Fruit fly (Drosophila melanogaster): ENCODE data around the gene CG33339.

CG33339 gene

DNA sequence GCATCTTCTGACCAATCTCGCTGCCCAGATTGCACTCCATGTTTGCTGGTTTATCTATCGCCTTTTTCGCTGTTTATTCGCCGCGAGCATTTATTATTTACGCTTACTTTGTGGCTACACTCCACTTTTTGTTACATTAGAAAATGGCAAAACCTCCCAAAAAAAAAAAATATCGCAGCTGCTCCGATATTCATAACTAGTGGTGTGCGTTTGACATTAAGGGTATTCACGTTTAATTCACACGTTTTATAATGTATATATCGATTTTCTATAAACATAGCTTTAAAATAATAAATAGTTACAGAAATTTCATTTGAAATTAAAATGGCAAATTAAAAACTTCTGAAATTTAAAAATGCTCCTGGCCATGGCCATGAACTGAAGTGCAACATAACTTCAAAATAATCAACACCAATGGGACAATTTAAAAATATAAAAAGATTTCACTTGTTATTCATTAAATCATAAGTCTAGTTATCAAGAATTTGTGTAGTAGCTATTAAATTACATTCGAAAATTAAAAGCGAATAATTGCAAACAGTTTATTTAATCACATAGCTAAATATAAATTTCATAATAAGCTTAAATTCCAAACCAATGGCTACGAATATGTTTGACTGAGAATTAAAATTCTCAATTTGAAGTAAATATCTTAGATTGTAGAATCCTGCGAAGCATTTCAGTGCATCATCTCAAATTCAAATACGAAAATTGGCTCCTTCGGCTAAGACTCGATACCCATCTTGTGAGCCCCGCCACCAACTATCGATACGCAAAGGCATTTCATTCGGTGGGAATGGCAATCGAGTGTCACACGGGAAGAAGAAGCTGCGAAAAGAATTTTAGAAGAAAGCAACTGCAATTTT, 43.2 kb upstream of the CG33339 start, which contains the start of the genes Nab2 and BRWD3 (continued):
- TF ChIP-seq bowl (GFP tag; IDR thresholded peaks at IDR 0.05), result no peak
- TF ChIP-seq CG8290 (GFP tag; optimal IDR thresholded peaks at IDR 0.05), result no peak
- no peak for TF ChIP-seq CG8290 (tag; optimal IDR thresholded peaks at IDR 0.05)
- TF ChIP-seq CG8924 (tag; optimal IDR thresholded peaks at IDR 0.05), result peak; percentile 42
- TF ChIP-seq corto (GFP tag; optimal IDR thresholded peaks at IDR 0.05), result no peak
- 0 out of 2 replicates have a peak, but pooled peaks have one; percentile 17 for TF ChIP-seq ssp (GFP tag; IDR thresholded peaks at IDR 0.05)
- no peak for TF ChIP-seq CG13624 (GFP tag; optimal IDR thresholded peaks at IDR 0.05)
- TF ChIP-seq croc (GFP tag; conservative IDR thresholded peaks at IDR 0.05), result no peak
- peak; percentile 19; the same call in 1 of the 3 replicates for TF ChIP-seq Dbx (GFP tag; IDR thresholded peaks at IDR 0.05)
- TF ChIP-seq H2.0 (GFP tag; IDR thresholded peaks at IDR 0.05), result 0 out of 2 replicates have a peak, but pooled peaks have one; percentile 10
- peak; percentile 3 for TF ChIP-seq Abd-B (GFP tag; optimal IDR thresholded peaks at IDR 0.05)
- no peak for TF ChIP-seq Atf3 (GFP tag; optimal IDR thresholded peaks at IDR 0.05)
- no peak for TF ChIP-seq tio (GFP tag; optimal IDR thresholded peaks at IDR 0.05)
- TF ChIP-seq CG7987 (GFP tag; optimal IDR thresholded peaks at IDR 0.05), result no peak
- TF ChIP-seq D19B (GFP tag; optimal IDR thresholded peaks at IDR 0.05), result no peak
- no peak for TF ChIP-seq CG7745 (tag; optimal IDR thresholded peaks at IDR 0.05)
- no peak for TF ChIP-seq Nf-YA (GFP tag; IDR thresholded peaks at IDR 0.05)
- no peak for TF ChIP-seq CG17568 (GFP tag; optimal IDR thresholded peaks at IDR 0.05)
- peak; percentile 45 for TF ChIP-seq CG18619 (GFP tag; optimal IDR thresholded peaks at IDR 0.05)
- no peak; the same call in 1 of the 2 replicates for TF ChIP-seq Adf1 (GFP tag; IDR thresholded peaks at IDR 0.05)
- TF ChIP-seq CG33213 (GFP tag; optimal IDR thresholded peaks at IDR 0.05), result no peak
- TF ChIP-seq ken (GFP tag; IDR thresholded peaks at IDR 0.05), result peak; percentile 60; the same call in 1 of the 3 replicates
- TF ChIP-seq gem (tag; optimal IDR thresholded peaks at IDR 0.05), result no peak
- no peak for TF ChIP-seq jing (GFP tag; optimal IDR thresholded peaks at IDR 0.05)
- peak; percentile 39 for TF ChIP-seq CG4617 (GFP tag; optimal IDR thresholded peaks at IDR 0.05; ENCODE audit: borderline replicate concordance)
- TF ChIP-seq HLHmδ (GFP tag; optimal IDR thresholded peaks at IDR 0.05), result no peak
- TF ChIP-seq danr (GFP tag; IDR thresholded peaks at IDR 0.05), result no peak
- no peak for TF ChIP-seq pnt (GFP tag; optimal IDR thresholded peaks at IDR 0.05)
- peak; percentile 23 for TF ChIP-seq stwl (tag; optimal IDR thresholded peaks at IDR 0.05)
- TF ChIP-seq lbe (GFP tag; optimal IDR thresholded peaks at IDR 0.05), result no peak
- no peak for TF ChIP-seq klu (GFP tag; IDR thresholded peaks at IDR 0.05)
- peak; percentile 42 for TF ChIP-seq CG12659 (GFP tag; optimal IDR thresholded peaks at IDR 0.05)
- TF ChIP-seq CG10979 (tag; optimal IDR thresholded peaks at IDR 0.05), result peak; percentile 13
- peak; percentile 17 for TF ChIP-seq CG2129 (GFP tag; IDR thresholded peaks at IDR 0.05; ENCODE audit: partially characterized antibody)
- no peak for TF ChIP-seq CG15479 (GFP tag; optimal IDR thresholded peaks at IDR 0.05)
- no peak for TF ChIP-seq disco-r (GFP tag; optimal IDR thresholded peaks at IDR 0.05)
- no peak for TF ChIP-seq HHEX (GFP tag; optimal IDR thresholded peaks at IDR 0.05)
- TF ChIP-seq wdn (GFP tag; IDR thresholded peaks at IDR 0.05), result no peak
- TF ChIP-seq Rfx (GFP tag; IDR thresholded peaks at IDR 0.05), result peak; percentile 75
- no peak for TF ChIP-seq BtbVII (GFP tag; optimal IDR thresholded peaks at IDR 0.05)
- 0 out of 3 replicates have a peak, but pooled peaks have one; percentile 37 for TF ChIP-seq zfh1 (GFP tag; IDR thresholded peaks at IDR 0.05)
- TF ChIP-seq fd64A (GFP tag; optimal IDR thresholded peaks at IDR 0.05), result no peak
- no peak for TF ChIP-seq Oli (tag; optimal IDR thresholded peaks at IDR 0.05)
- TF ChIP-seq CG3995 (GFP tag; optimal IDR thresholded peaks at IDR 0.05), result no peak
- TF ChIP-seq Hr51 (GFP tag; optimal IDR thresholded peaks at IDR 0.05), result no peak
- TF ChIP-seq CG18599 (GFP tag; optimal IDR thresholded peaks at IDR 0.05), result no peak
- no peak for TF ChIP-seq CG11085 (GFP tag; IDR thresholded peaks at IDR 0.05)
- no peak for TF ChIP-seq Bdp1 (GFP tag; optimal IDR thresholded peaks at IDR 0.05)
- no peak for TF ChIP-seq CG1603 (tag; optimal IDR thresholded peaks at IDR 0.05)

Data from whole organism, embryonic.